Worm (Caenorhabditis elegans): ENCODE data around the gene W02G9.3.

Gene W02G9.3

ce11 chrV:2652557-2653133, 20.1 kb upstream of the W02G9.3 start, which contains the start of the genes W02H5.8 and angl-1:
Gene W02H5.8 (minus strand): TSS chrV:2652657.
Gene angl-1 (plus strand): TSS chrV:2653083.
- TF ChIP-seq madf-10 (tag; optimal IDR thresholded peaks at IDR 0.05) = no peak
- TF ChIP-seq F37B4.10 (GFP tag; IDR thresholded peaks at IDR 0.05) = no peak
- no peak for TF ChIP-seq F10E7.11 (tag; optimal IDR thresholded peaks at IDR 0.05)
- no peak for TF ChIP-seq egl-44 (GFP tag; IDR thresholded peaks at IDR 0.05)
- TF ChIP-seq egrh-3 (GFP tag; IDR thresholded peaks at IDR 0.05) = no peak
- no peak for TF ChIP-seq bed-1 (GFP tag; IDR thresholded peaks at IDR 0.05)

ce11 chrV:2656159-2656558, 16.6 kb upstream of the W02G9.3 start:
- TF ChIP-seq lin-54 (GFP tag; optimal IDR thresholded peaks at IDR 0.05) = no peak
- TF ChIP-seq somi-1 (GFP tag; optimal IDR thresholded peaks at IDR 0.05) = no peak
- no peak for TF ChIP-seq hsf-1 (GFP tag; IDR thresholded peaks at IDR 0.05)
- no peak for TF ChIP-seq F57C9.4 (tag; optimal IDR thresholded peaks at IDR 0.05)
- no peak for TF ChIP-seq aptf-2 (GFP tag; conservative IDR thresholded peaks at IDR 0.05)
- TF ChIP-seq rec-8 (tag; optimal IDR thresholded peaks at IDR 0.05) = no peak
- TF ChIP-seq dox-1 (GFP tag; IDR thresholded peaks at IDR 0.05) = no peak
- peak; percentile 21 for TF ChIP-seq nhr-80 (tag; optimal IDR thresholded peaks at IDR 0.05)
- 0 out of 2 replicates have a peak, but pooled peaks have one; percentile 13 for TF ChIP-seq madf-8 (GFP tag; conservative IDR thresholded peaks at IDR 0.05)
- TF ChIP-seq snpc-4 (GFP tag; optimal IDR thresholded peaks at IDR 0.05) = no peak
- TF ChIP-seq snpc-4 (tag; optimal IDR thresholded peaks at IDR 0.05) = no peak
- no peak for TF ChIP-seq dpff-1 (tag; optimal IDR thresholded peaks at IDR 0.05)
- no peak for TF ChIP-seq egl-44 (GFP tag; IDR thresholded peaks at IDR 0.05)
- TF ChIP-seq K12H6.12 (tag; optimal IDR thresholded peaks at IDR 0.05) = no peak
- peak; percentile 7 for TF ChIP-seq attf-5 (GFP tag; optimal IDR thresholded peaks at IDR 0.05)
- peak; percentile 46; the same call in 1 of the 2 replicates for TF ChIP-seq madf-6 (GFP tag; IDR thresholded peaks at IDR 0.05)
- no peak for TF ChIP-seq lin-26 (GFP tag; IDR thresholded peaks at IDR 0.05)
- no peak for TF ChIP-seq ama-1 (optimal IDR thresholded peaks at IDR 0.05)
- no peak for TF ChIP-seq ama-1 (GFP tag; optimal IDR thresholded peaks at IDR 0.05)
- TF ChIP-seq ceh-91 (GFP tag; IDR thresholded peaks at IDR 0.05) = no peak
- TF ChIP-seq C06A6.2 (GFP tag; conservative IDR thresholded peaks at IDR 0.05) = no peak
- no peak for TF ChIP-seq nhr-27 (tag; optimal IDR thresholded peaks at IDR 0.05)
- no peak for TF ChIP-seq mes-4 (tag; optimal IDR thresholded peaks at IDR 0.05)

- TF ChIP-seq mcd-1 (GFP tag; IDR thresholded peaks at IDR 0.05) (peak; percentile 87), nhr-179 (tag; optimal IDR thresholded peaks at IDR 0.05) (no peak), nhr-80 (tag; optimal IDR thresholded peaks at IDR 0.05) (peak; percentile 82)
These were observed 15.1 kb upstream of the W02G9.3 start for ce11 chrV:2657682-2658081.

- no peak for TF ChIP-seq F52B5.7 (tag; optimal IDR thresholded peaks at IDR 0.05)
- no peak for TF ChIP-seq ets-4 (GFP tag; optimal IDR thresholded peaks at IDR 0.05)
- no peak for TF ChIP-seq let-526 (GFP tag; IDR thresholded peaks at IDR 0.05)
- no peak for TF ChIP-seq nhr-179 (tag; optimal IDR thresholded peaks at IDR 0.05)
- no peak for TF ChIP-seq xnd-1 (tag; optimal IDR thresholded peaks at IDR 0.05)
- no peak for TF ChIP-seq die-1 (tag; optimal IDR thresholded peaks at IDR 0.05)
- TF ChIP-seq mes-4 (tag; optimal IDR thresholded peaks at IDR 0.05) = no peak
- no peak for TF ChIP-seq nhr-80 (tag; optimal IDR thresholded peaks at IDR 0.05)
- TF ChIP-seq tlf-1 (GFP tag; optimal IDR thresholded peaks at IDR 0.05) = no peak
- TF ChIP-seq snpc-1.1 (tag; optimal IDR thresholded peaks at IDR 0.05; ENCODE audit: insufficient read depth) = no peak
- no peak for TF ChIP-seq ztf-28 (GFP tag; IDR thresholded peaks at IDR 0.05)
- no peak for TF ChIP-seq T07F8.4 (tag; optimal IDR thresholded peaks at IDR 0.05)
- no peak for TF ChIP-seq tbx-9 (tag; optimal IDR thresholded peaks at IDR 0.05; ENCODE audit: borderline replicate concordance)
- TF ChIP-seq ceh-91 (GFP tag; IDR thresholded peaks at IDR 0.05) = no peak
- no peak for TF ChIP-seq B0336.3 (GFP tag; IDR thresholded peaks at IDR 0.05)
These were observed 12.3 kb upstream of the W02G9.3 start for ce11 chrV:2660457-2660856.
